Worm (Caenorhabditis elegans) whole organism, L4/young adult: ENCODE results near the gene lin-36.

Experiments used
- W03F9.2 ChIP-seq: fragments of 150-350 bp; optimal IDR thresholded peaks from 2 replicates; lab custom pipeline; 2014; ENCODE audit warnings: missing biosample characterization, missing genetic modification characterization
- him-1 ChIP-seq: sonication (generic microtip); optimal IDR thresholded peaks from 2 replicates; lab custom pipeline; 2016; ENCODE audit warnings: missing genotype, missing genetic modification reagents, missing genetic modification characterization, missing compliant biosample characterization

DNA sequence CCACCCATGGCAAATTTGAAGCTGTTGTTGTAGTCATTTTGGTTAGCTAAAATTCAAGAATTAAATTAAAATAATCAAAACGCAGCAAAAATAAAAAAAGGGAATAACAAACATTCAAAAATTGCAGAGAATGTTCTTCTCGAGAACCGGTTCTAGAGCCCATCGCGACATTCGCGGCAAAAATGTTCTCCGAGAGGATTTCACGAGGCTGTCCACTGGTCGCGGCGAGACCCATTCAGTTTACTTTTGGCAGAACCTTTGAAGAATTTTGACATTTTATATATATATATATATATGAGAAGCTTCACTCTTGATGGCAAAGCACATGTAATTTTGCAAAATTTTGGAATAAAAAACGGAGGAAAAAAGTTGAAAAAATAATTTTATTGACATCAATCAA lies 8.8 kb upstream of the lin-36 start, which contains the start of gene F44B9.8:
- TF ChIP-seq him-1 (no peak), W03F9.2 (tag; lab: Kevin White, UChicago) (peak; percentile 29)
